Worm (Caenorhabditis elegans) whole organism, L4 larva: ENCODE measurements around the gene F34H10.4.

Experiments used
- Y75B8A.6 ChIP-seq: fragments of 200-800 bp; sonication (Bioruptor generic); IDR thresholded peaks from 2 replicates; pipeline ENCODE4 v1.3.6; 2022; ENCODE audit warnings: missing genetic modification reagents, missing genetic modification characterization, missing compliant biosample characterization
- ceh-82 ChIP-seq: sonication (generic microtip); optimal IDR thresholded peaks from 2 replicates; lab custom pipeline; 2017; ENCODE audit warnings: missing biosample characterization, missing genetic modification characterization
- dve-1 ChIP-seq: sonication (generic microtip); optimal IDR thresholded peaks from 2 replicates; lab custom pipeline; 2017; ENCODE audit warnings: antibody characterized with exemption, mild to moderate bottlenecking, missing genetic modification characterization, missing compliant biosample characterization; ENCODE audit not compliant: insufficient read depth
- fkh-10 ChIP-seq: fragments of 150-350 bp; optimal IDR thresholded peaks from 2 replicates; lab custom pipeline; 2014; ENCODE audit warnings: missing biosample characterization, missing genetic modification reagents, missing genetic modification characterization
- lin-13 ChIP-seq: fragments of 150-350 bp; optimal IDR thresholded peaks from 2 replicates; lab custom pipeline; 2014; ENCODE audit warnings: missing biosample characterization, missing genetic modification reagents, missing genetic modification characterization
- lin-15B ChIP-seq: fragments of 150-350 bp; sonication (generic microtip); optimal IDR thresholded peaks from 3 replicates; lab custom pipeline; 2014; ENCODE audit warnings: missing biosample characterization, missing genetic modification characterization
- mdt-29 ChIP-seq: fragments of 200-800 bp; sonication (Bioruptor generic); IDR thresholded peaks from 2 replicates; pipeline ENCODE4 v1.3.6; 2022; ENCODE audit warnings: missing genetic modification reagents, missing genetic modification characterization, missing compliant biosample characterization

DNA sequence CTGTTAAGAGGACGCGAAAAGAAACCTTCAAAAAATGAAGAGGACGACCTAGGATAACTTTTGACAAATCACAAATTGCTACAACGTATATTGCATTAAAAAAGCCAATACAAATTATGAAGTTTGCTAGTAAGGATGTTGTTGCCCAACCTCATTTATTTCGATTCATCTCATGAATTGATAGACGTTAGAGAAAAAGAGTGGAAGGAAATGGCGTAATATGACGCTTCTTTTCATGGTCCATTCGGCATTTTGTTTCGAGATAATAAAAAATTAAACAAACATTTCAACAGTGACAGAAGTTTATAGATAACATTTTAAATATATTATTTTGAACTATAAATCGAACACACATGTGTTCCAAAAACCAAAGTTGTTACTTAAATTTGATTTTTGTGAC is 7.4 kb upstream of the F34H10.4 start:
- no peak for TF ChIP-seq fkh-10 (GFP tag; lab: Kevin White, UChicago)
- TF ChIP-seq lin-15B (tag; lab: Kevin White, UChicago), result no peak
- TF ChIP-seq Y75B8A.6 (GFP tag; lab: Robert Waterston, UW), result no peak
- TF ChIP-seq dve-1 (tag; lab: Kevin White, UChicago), result no peak
- TF ChIP-seq ceh-82 (tag; lab: Kevin White, UChicago), result no peak
- no peak for TF ChIP-seq mdt-29
- TF ChIP-seq lin-13 (GFP tag; lab: Kevin White, UChicago), result no peak
